Fruit fly (Drosophila melanogaster): ENCODE results near the gene ato.

ato gene

DNA sequence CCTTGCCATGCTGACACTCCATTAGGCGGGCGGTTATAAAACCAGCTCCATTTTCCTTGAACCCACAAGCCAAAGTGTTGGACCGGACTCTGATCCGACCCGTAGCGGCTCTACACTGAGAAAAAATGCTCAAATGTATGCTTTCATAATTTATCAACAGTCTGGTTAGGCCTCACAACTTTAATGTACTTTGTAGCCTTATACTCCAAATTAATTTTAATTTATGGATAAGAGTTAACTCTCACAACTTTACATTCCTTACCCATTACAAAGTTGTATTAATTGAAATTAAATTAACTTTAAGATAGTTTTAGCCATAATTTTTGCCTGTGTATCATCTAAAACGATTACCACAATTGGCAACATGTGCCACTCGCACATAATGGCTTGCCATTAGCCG, 21.8 kb upstream of the ato start:
- TF ChIP-seq cyc (GFP tag; optimal IDR thresholded peaks at IDR 0.05) (no peak), achi (GFP tag; optimal IDR thresholded peaks at IDR 0.05) (no peak), CG6854 (GFP tag; optimal IDR thresholded peaks at IDR 0.05) (no peak), pdm3 (GFP tag; optimal IDR thresholded peaks at IDR 0.05) (peak; percentile 40), esn (GFP tag; optimal IDR thresholded peaks at IDR 0.05) (no peak), CG11762 (GFP tag; optimal IDR thresholded peaks at IDR 0.05; ENCODE audit: insufficient read depth) (no peak), Hr39 (GFP tag; optimal IDR thresholded peaks at IDR 0.05) (no peak), ss (GFP tag; optimal IDR thresholded peaks at IDR 0.05) (no peak), CG7368 (GFP tag; optimal IDR thresholded peaks at IDR 0.05) (no peak), Sox15 (GFP tag; optimal IDR thresholded peaks at IDR 0.05) (no peak), lz (GFP tag; optimal IDR thresholded peaks at IDR 0.05) (no peak), dsx (GFP tag; optimal IDR thresholded peaks at IDR 0.05; ENCODE audit: poor library complexity, severe bottlenecking) (no peak), Ets21C (GFP tag; optimal IDR thresholded peaks at IDR 0.05) (no peak), spab (GFP tag; optimal IDR thresholded peaks at IDR 0.05) (no peak), CG11294 (GFP tag; IDR thresholded peaks at IDR 0.05) (peak; percentile 20; the same call in 1 of the 2 replicates), dac (GFP tag; optimal IDR thresholded peaks at IDR 0.05) (peak; percentile 37), CG10631 (GFP tag; optimal IDR thresholded peaks at IDR 0.05) (no peak), CG4318 (GFP tag; optimal IDR thresholded peaks at IDR 0.05) (peak; percentile 58), Blimp-1 (GFP tag; optimal IDR thresholded peaks at IDR 0.05) (no peak), Hr4 (GFP tag; optimal IDR thresholded peaks at IDR 0.05) (peak; percentile 73), CG6792 (GFP tag; optimal IDR thresholded peaks at IDR 0.05) (no peak), CG3919 (GFP tag; optimal IDR thresholded peaks at IDR 0.05) (no peak), CG10669 (GFP tag; optimal IDR thresholded peaks at IDR 0.05) (no peak), CG6163 (GFP tag; IDR thresholded peaks at IDR 0.05) (no peak), CG8632 (GFP tag; optimal IDR thresholded peaks at IDR 0.05) (no peak), CG31627 (GFP tag; optimal IDR thresholded peaks at IDR 0.05) (no peak), eg (GFP tag; IDR thresholded peaks at IDR 0.05) (no peak; the same call in 1 of the 3 replicates), CG1621 (tag; optimal IDR thresholded peaks at IDR 0.05) (no peak), OdsH (GFP tag; optimal IDR thresholded peaks at IDR 0.05) (peak; percentile 39), Sox102F (GFP tag; optimal IDR thresholded peaks at IDR 0.05) (no peak), Hr38 (GFP tag; optimal IDR thresholded peaks at IDR 0.05) (no peak), Ets96B (tag; optimal IDR thresholded peaks at IDR 0.05) (no peak), Sox14 (GFP tag; optimal IDR thresholded peaks at IDR 0.05) (no peak), CG32006 (GFP tag; optimal IDR thresholded peaks at IDR 0.05) (peak; percentile 77), Gug (GFP tag; IDR thresholded peaks at IDR 0.05) (peak; percentile 45; the same call in 1 of the 2 replicates), acj6 (GFP tag; optimal IDR thresholded peaks at IDR 0.05) (no peak), topi (GFP tag; optimal IDR thresholded peaks at IDR 0.05) (no peak), CG8319 (GFP tag; optimal IDR thresholded peaks at IDR 0.05) (no peak), Eip93F (GFP tag; optimal IDR thresholded peaks at IDR 0.05) (no peak), CG16779 (tag; optimal IDR thresholded peaks at IDR 0.05) (no peak), fd85E (GFP tag; optimal IDR thresholded peaks at IDR 0.05) (no peak), fd59A (GFP tag; optimal IDR thresholded peaks at IDR 0.05) (no peak), vri (GFP tag; optimal IDR thresholded peaks at IDR 0.05) (no peak), Eip78C (GFP tag) (peak; percentile 70), CG11902 (GFP tag; optimal IDR thresholded peaks at IDR 0.05) (no peak), salr (GFP tag; optimal IDR thresholded peaks at IDR 0.05) (peak in 1 of 2 experiments; percentile 30), CG6808 (GFP tag; optimal IDR thresholded peaks at IDR 0.05) (no peak), CG15336 (GFP tag; IDR thresholded peaks at IDR 0.05) (peak; percentile 86), fkh (GFP tag; optimal IDR thresholded peaks at IDR 0.05) (no peak), Smox (GFP tag; optimal IDR thresholded peaks at IDR 0.05) (no peak), CG9139 (GFP tag; optimal IDR thresholded peaks at IDR 0.05) (no peak), CG8119 (GFP tag; IDR thresholded peaks at IDR 0.05) (peak; percentile 84), Lpt (GFP tag; optimal IDR thresholded peaks at IDR 0.05) (peak; percentile 58)

Measured in whole organism, prepupa.